Worm (Caenorhabditis elegans): Measurements from ENCODE around the gene Y68A4A.10.

Gene Y68A4A.10

DNA sequence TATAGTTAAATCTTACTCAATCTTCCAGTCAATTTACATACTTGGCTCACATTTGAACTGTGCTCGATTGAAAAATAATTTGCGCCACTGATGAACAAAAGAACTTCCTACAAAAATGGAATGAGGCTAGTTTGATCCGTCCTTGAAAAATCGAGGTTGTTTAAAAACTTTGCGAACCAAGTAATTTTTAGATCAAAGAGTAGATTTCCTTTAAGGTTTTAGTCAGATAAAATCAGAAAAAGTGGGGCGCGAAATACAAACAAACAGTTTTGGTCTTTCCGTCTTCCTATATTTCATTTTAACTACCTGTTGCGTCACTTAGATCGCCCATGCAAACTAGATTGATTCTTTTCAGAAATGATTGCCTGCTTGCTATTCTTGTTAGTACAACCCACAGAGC lies at the start of gene Y68A4A.10:
Gene Y68A4A.10 (plus strand): TSS at position 301 of the 400 bp plus-strand sequence.
- no peak for TF ChIP-seq med-1 (GFP tag; optimal IDR thresholded peaks at IDR 0.05; ENCODE audit: insufficient read depth)
- TF ChIP-seq ztf-23 (GFP tag; IDR thresholded peaks at IDR 0.05): no peak
- no peak for TF ChIP-seq ref-1 (GFP tag; conservative IDR thresholded peaks at IDR 0.05)
- no peak for TF ChIP-seq ztf-29 (GFP tag; IDR thresholded peaks at IDR 0.05)
- no peak for TF ChIP-seq cog-1 (tag; optimal IDR thresholded peaks at IDR 0.05)
- no peak for TF ChIP-seq tab-1 (GFP tag; IDR thresholded peaks at IDR 0.05)
- no peak for TF ChIP-seq klf-2 (GFP tag; conservative IDR thresholded peaks at IDR 0.05)
- no peak for TF ChIP-seq flt-1 (GFP tag; IDR thresholded peaks at IDR 0.05)
- no peak for TF ChIP-seq T22C8.4 (GFP tag; IDR thresholded peaks at IDR 0.05)

ce11 chrV:17154944-17155343 lies 47.0 kb upstream of the Y68A4A.10 start:
- no peak for TF ChIP-seq ztf-23 (GFP tag; IDR thresholded peaks at IDR 0.05)
- TF ChIP-seq ztf-29 (GFP tag; IDR thresholded peaks at IDR 0.05): no peak
- TF ChIP-seq flt-1 (GFP tag; IDR thresholded peaks at IDR 0.05): no peak
- no peak for TF ChIP-seq klf-2 (GFP tag; conservative IDR thresholded peaks at IDR 0.05)
- no peak for TF ChIP-seq cog-1 (tag; optimal IDR thresholded peaks at IDR 0.05)
- TF ChIP-seq T22C8.4 (GFP tag; IDR thresholded peaks at IDR 0.05): no peak
- no peak for TF ChIP-seq med-1 (GFP tag; optimal IDR thresholded peaks at IDR 0.05; ENCODE audit: insufficient read depth)
- TF ChIP-seq ref-1 (GFP tag; conservative IDR thresholded peaks at IDR 0.05): no peak
- no peak for TF ChIP-seq tab-1 (GFP tag; IDR thresholded peaks at IDR 0.05)

ce11 chrV:17155384-17155858 lies 46.5 kb upstream of the Y68A4A.10 start, which contains the start of gene F40D4.17:
TSS of gene F40D4.17 (minus strand) at chrV:17155434.
- no peak for TF ChIP-seq flt-1 (GFP tag; IDR thresholded peaks at IDR 0.05)
- TF ChIP-seq cog-1 (tag; optimal IDR thresholded peaks at IDR 0.05): no peak
- no peak for TF ChIP-seq ztf-23 (GFP tag; IDR thresholded peaks at IDR 0.05)
- no peak for TF ChIP-seq tab-1 (GFP tag; IDR thresholded peaks at IDR 0.05)
- no peak for TF ChIP-seq klf-2 (GFP tag; conservative IDR thresholded peaks at IDR 0.05)
- TF ChIP-seq ref-1 (GFP tag; conservative IDR thresholded peaks at IDR 0.05): no peak
- TF ChIP-seq ztf-29 (GFP tag; IDR thresholded peaks at IDR 0.05): no peak
- no peak for TF ChIP-seq T22C8.4 (GFP tag; IDR thresholded peaks at IDR 0.05)
- no peak for TF ChIP-seq med-1 (GFP tag; optimal IDR thresholded peaks at IDR 0.05; ENCODE audit: insufficient read depth)

DNA sequence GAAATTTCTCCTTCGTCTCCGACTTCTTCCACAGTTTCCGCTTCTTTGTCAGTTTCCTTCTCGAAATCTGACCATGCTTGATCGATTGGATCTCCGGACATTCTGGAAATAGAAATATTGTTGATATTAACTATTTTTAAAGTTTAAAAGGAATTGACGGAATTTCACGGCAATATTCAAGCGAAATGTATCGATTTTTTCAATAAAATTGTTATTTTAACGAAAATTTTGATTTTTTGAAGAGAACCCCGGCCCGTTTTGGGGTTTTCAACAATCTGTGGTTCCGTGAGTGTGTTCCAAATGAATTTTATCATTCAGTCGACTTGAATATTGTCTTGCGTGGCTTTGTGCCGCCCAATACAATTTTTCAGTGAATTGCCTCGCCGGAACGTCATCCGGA lies 44.8 kb upstream of the Y68A4A.10 start, which contains the start of gene F40D4.13:
Gene F40D4.13 (minus strand): TSS at position 101 of the 400 bp plus-strand sequence.
- TF ChIP-seq ztf-23 (GFP tag; IDR thresholded peaks at IDR 0.05) (no peak), ref-1 (GFP tag; conservative IDR thresholded peaks at IDR 0.05) (no peak), tab-1 (GFP tag; IDR thresholded peaks at IDR 0.05) (no peak), ztf-29 (GFP tag; IDR thresholded peaks at IDR 0.05) (no peak), flt-1 (GFP tag; IDR thresholded peaks at IDR 0.05) (no peak), cog-1 (tag; optimal IDR thresholded peaks at IDR 0.05) (no peak), klf-2 (GFP tag; conservative IDR thresholded peaks at IDR 0.05) (no peak), T22C8.4 (GFP tag; IDR thresholded peaks at IDR 0.05) (no peak), med-1 (GFP tag; optimal IDR thresholded peaks at IDR 0.05; ENCODE audit: insufficient read depth) (no peak)

ce11 chrV:17159430-17159924 lies 42.5 kb upstream of the Y68A4A.10 start, which contains the start of gene F40D4.12:
TSS of gene F40D4.12 (plus strand) at chrV:17159874.
- no peak for TF ChIP-seq ztf-23 (GFP tag; IDR thresholded peaks at IDR 0.05)
- TF ChIP-seq flt-1 (GFP tag; IDR thresholded peaks at IDR 0.05): no peak
- TF ChIP-seq T22C8.4 (GFP tag; IDR thresholded peaks at IDR 0.05): no peak
- no peak for TF ChIP-seq cog-1 (tag; optimal IDR thresholded peaks at IDR 0.05)
- no peak for TF ChIP-seq med-1 (GFP tag; optimal IDR thresholded peaks at IDR 0.05; ENCODE audit: insufficient read depth)
- TF ChIP-seq ref-1 (GFP tag; conservative IDR thresholded peaks at IDR 0.05): no peak
- no peak for TF ChIP-seq tab-1 (GFP tag; IDR thresholded peaks at IDR 0.05)
- TF ChIP-seq ztf-29 (GFP tag; IDR thresholded peaks at IDR 0.05): no peak

DNA sequence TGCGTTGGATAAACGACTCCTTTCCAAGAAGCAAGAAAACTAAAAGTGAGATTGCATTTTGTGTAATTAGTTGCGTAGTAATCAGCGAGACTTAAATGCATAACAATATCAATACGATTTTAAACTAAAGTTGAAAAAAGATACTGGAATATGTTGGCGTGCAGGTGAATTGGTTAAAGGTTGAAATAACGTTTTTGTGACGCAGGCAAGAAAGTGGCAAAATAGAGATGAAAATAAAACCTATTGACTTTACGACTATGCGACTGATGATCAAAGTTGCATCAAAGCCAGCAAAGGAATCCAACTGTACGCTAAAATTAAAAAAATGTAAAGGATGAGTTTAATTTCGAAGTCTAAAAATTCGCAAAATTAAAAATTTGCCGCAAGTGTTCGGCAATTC lies 36.5 kb upstream of the Y68A4A.10 start, which contains the start of gene srh-102:
Gene srh-102 (minus strand): TSS at position 101 of the 400 bp plus-strand sequence.
- TF ChIP-seq med-1 (GFP tag; optimal IDR thresholded peaks at IDR 0.05; ENCODE audit: insufficient read depth) (no peak), klf-2 (GFP tag; conservative IDR thresholded peaks at IDR 0.05) (no peak), flt-1 (GFP tag; IDR thresholded peaks at IDR 0.05) (no peak), cog-1 (tag; optimal IDR thresholded peaks at IDR 0.05) (no peak), ref-1 (GFP tag; conservative IDR thresholded peaks at IDR 0.05) (no peak), tab-1 (GFP tag; IDR thresholded peaks at IDR 0.05) (no peak), ztf-29 (GFP tag; IDR thresholded peaks at IDR 0.05) (no peak), ztf-23 (GFP tag; IDR thresholded peaks at IDR 0.05) (no peak), T22C8.4 (GFP tag; IDR thresholded peaks at IDR 0.05) (no peak)

DNA sequence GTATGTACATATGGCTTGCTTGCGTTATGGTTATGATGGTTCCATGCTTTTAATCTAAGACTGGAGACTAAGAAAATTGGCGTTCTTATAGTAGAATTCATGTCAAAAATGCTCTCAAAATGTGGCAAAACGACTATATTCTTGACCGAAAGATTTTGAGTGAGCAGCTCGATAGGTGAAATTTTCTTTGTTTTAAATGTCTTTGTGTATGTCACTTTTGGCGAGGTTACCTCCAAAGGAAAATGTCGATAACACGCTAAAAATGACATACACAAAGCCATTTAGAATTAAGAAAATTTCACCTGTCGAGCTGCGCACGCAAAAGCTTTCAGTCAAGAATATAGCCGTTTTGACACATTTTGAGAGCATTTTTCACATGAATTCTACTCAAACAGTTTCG lies 34.5 kb upstream of the Y68A4A.10 start, which contains the start of gene srz-66:
Gene srz-66 (minus strand): TSS at position 101 of the 400 bp plus-strand sequence.
- TF ChIP-seq ztf-23 (GFP tag; IDR thresholded peaks at IDR 0.05) (no peak), flt-1 (GFP tag; IDR thresholded peaks at IDR 0.05) (no peak), T22C8.4 (GFP tag; IDR thresholded peaks at IDR 0.05) (no peak), med-1 (GFP tag; optimal IDR thresholded peaks at IDR 0.05; ENCODE audit: insufficient read depth) (no peak), cog-1 (tag; optimal IDR thresholded peaks at IDR 0.05) (no peak)

ce11 chrV:17170822-17171221 lies 31.1 kb upstream of the Y68A4A.10 start, which contains the start of gene srw-51:
TSS of gene srw-51 (minus strand) at chrV:17170922.
- TF ChIP-seq klf-2 (GFP tag; conservative IDR thresholded peaks at IDR 0.05) (no peak), tab-1 (GFP tag; IDR thresholded peaks at IDR 0.05) (no peak), cog-1 (tag; optimal IDR thresholded peaks at IDR 0.05) (no peak), ref-1 (GFP tag; conservative IDR thresholded peaks at IDR 0.05) (no peak), ztf-29 (GFP tag; IDR thresholded peaks at IDR 0.05) (no peak), ztf-23 (GFP tag; IDR thresholded peaks at IDR 0.05) (no peak), flt-1 (GFP tag; IDR thresholded peaks at IDR 0.05) (no peak), T22C8.4 (GFP tag; IDR thresholded peaks at IDR 0.05) (no peak), med-1 (GFP tag; optimal IDR thresholded peaks at IDR 0.05; ENCODE audit: insufficient read depth) (no peak)

DNA sequence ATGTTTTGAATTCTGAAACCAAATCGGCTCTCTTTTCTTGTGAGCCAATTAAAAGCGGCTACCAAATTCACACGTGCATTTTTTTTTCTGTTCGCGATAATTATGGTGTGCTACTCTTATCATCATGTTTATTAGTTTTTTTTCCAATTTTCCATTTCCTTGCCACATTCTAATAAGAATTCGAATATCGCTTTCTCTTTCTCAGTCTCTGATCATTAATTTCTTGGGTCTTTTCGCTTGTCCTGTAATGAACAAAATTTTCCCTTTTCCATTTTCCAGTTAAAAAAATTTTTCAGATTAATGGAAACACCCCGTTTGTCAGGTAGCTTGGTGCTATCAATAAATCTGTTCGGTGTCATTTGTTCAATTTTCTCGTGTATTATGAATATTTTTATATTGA lies 30.4 kb upstream of the Y68A4A.10 start, which contains the start of gene srbc-26:
Gene srbc-26 (plus strand): TSS at position 301 of the 400 bp plus-strand sequence.
- TF ChIP-seq ztf-23 (GFP tag; IDR thresholded peaks at IDR 0.05) (no peak), med-1 (GFP tag; optimal IDR thresholded peaks at IDR 0.05; ENCODE audit: insufficient read depth) (no peak), T22C8.4 (GFP tag; IDR thresholded peaks at IDR 0.05) (no peak), ref-1 (GFP tag; conservative IDR thresholded peaks at IDR 0.05) (no peak), klf-2 (GFP tag; conservative IDR thresholded peaks at IDR 0.05) (no peak), cog-1 (tag; optimal IDR thresholded peaks at IDR 0.05) (no peak), tab-1 (GFP tag; IDR thresholded peaks at IDR 0.05) (no peak), flt-1 (GFP tag; IDR thresholded peaks at IDR 0.05) (no peak), ztf-29 (GFP tag; IDR thresholded peaks at IDR 0.05) (no peak)

All from whole organism, midembryonic.